Worm (Caenorhabditis elegans) whole organism, L3 larva: ENCODE data around the gene gst-9.

ENCODE experiments used
- R02D3.7 ChIP-seq: fragments of 150-350 bp; optimal IDR thresholded peaks from 2 replicates; lab custom pipeline; 2014; ENCODE audit warnings: missing biosample characterization, missing genetic modification characterization
- ZK546.5 ChIP-seq: sonication (generic microtip); optimal IDR thresholded peaks from 2 replicates; lab custom pipeline; 2017; ENCODE audit warnings: missing biosample characterization, missing genetic modification characterization
- ama-1 ChIP-seq: fragments of 150-350 bp; optimal IDR thresholded peaks from 2 replicates; lab custom pipeline; 2018
- ceh-16 ChIP-seq: sonication (generic microtip); optimal IDR thresholded peaks from 2 replicates; lab custom pipeline; 2017; ENCODE audit warnings: missing biosample characterization, missing genetic modification characterization
- ceh-28 ChIP-seq: fragments of 150-350 bp; optimal IDR thresholded peaks from 2 replicates; lab custom pipeline; 2014; ENCODE audit warnings: missing biosample characterization, missing genetic modification reagents, missing genetic modification characterization
- ceh-9 ChIP-seq: sonication (generic microtip); optimal IDR thresholded peaks from 2 replicates; lab custom pipeline; 2018; ENCODE audit warnings: missing biosample characterization, missing genetic modification characterization
- daf-12 ChIP-seq: fragments of 150-350 bp; optimal IDR thresholded peaks from 2 replicates; lab custom pipeline; 2014; ENCODE audit warnings: missing biosample characterization, missing genetic modification reagents, missing genetic modification characterization
- egl-27 ChIP-seq: sonication (generic microtip); optimal IDR thresholded peaks from 4 replicates; lab custom pipeline; 2017; ENCODE audit warnings: missing biosample characterization, missing genetic modification reagents, missing genetic modification characterization
- egl-5 ChIP-seq: fragments of 150-350 bp; optimal IDR thresholded peaks from 2 replicates; lab custom pipeline; 2017; ENCODE audit warnings: missing biosample characterization, missing genetic modification reagents, missing genetic modification characterization, inconsistent platforms
- elt-2 ChIP-seq: sonication (generic microtip); optimal IDR thresholded peaks from 2 replicates; lab custom pipeline; 2016; ENCODE audit warnings: missing genetic modification reagents, mild to moderate bottlenecking, missing genetic modification characterization, missing compliant biosample characterization
- eor-1 ChIP-seq, 2 experiments: fragments of 150-350 bp; optimal IDR thresholded peaks; 2 replicates each; lab custom pipeline; 2014 to 2018; ENCODE audit warnings: missing biosample characterization in 2 of 2, missing genetic modification characterization in 2 of 2
- fos-1 ChIP-seq: fragments of 150-350 bp; optimal IDR thresholded peaks from 2 replicates; lab custom pipeline; 2014; ENCODE audit warnings: missing biosample characterization, missing genetic modification characterization
- lin-15B ChIP-seq: fragments of 150-350 bp; optimal IDR thresholded peaks from 2 replicates; lab custom pipeline; 2014; ENCODE audit warnings: missing biosample characterization, missing genetic modification characterization
- lin-39 ChIP-seq: fragments of 150-350 bp; optimal IDR thresholded peaks from 2 replicates; lab custom pipeline; 2018; ENCODE audit warnings: missing biosample characterization, missing genetic modification reagents, missing genetic modification characterization
- lsy-12 ChIP-seq: sonication (generic microtip); optimal IDR thresholded peaks from 2 replicates; lab custom pipeline; 2016; ENCODE audit warnings: mild to moderate bottlenecking, missing genetic modification characterization, missing compliant biosample characterization
- mdl-1 ChIP-seq: fragments of 150-350 bp; optimal IDR thresholded peaks from 2 replicates; lab custom pipeline; 2014; ENCODE audit warnings: missing biosample characterization, missing genetic modification characterization
- nfya-1 ChIP-seq: sonication (generic microtip); optimal IDR thresholded peaks from 2 replicates; lab custom pipeline; 2017; ENCODE audit warnings: missing genetic modification characterization, mild to moderate bottlenecking, missing compliant biosample characterization, antibody characterized with exemption, moderate library complexity; ENCODE audit not compliant: insufficient read depth
- nhr-11 ChIP-seq: fragments of 150-350 bp; optimal IDR thresholded peaks from 2 replicates; lab custom pipeline; 2014; ENCODE audit warnings: missing biosample characterization, missing genetic modification characterization
- nhr-12 ChIP-seq: fragments of 150-350 bp; optimal IDR thresholded peaks from 2 replicates; lab custom pipeline; 2014; ENCODE audit warnings: missing biosample characterization, missing genetic modification characterization
- nhr-23 ChIP-seq: fragments of 150-350 bp; optimal IDR thresholded peaks from 2 replicates; lab custom pipeline; 2014; ENCODE audit warnings: missing biosample characterization, missing genetic modification reagents, missing genetic modification characterization
- nhr-237 ChIP-seq: fragments of 150-350 bp; optimal IDR thresholded peaks from 2 replicates; lab custom pipeline; 2014; ENCODE audit warnings: missing biosample characterization, missing genetic modification characterization
- nhr-25 ChIP-seq: sonication (generic microtip); optimal IDR thresholded peaks from 2 replicates; lab custom pipeline; 2017; ENCODE audit warnings: missing biosample characterization, missing genetic modification characterization
- nhr-28 ChIP-seq: fragments of 150-350 bp; optimal IDR thresholded peaks from 2 replicates; lab custom pipeline; 2014; ENCODE audit warnings: missing biosample characterization, missing genetic modification characterization
- nhr-43 ChIP-seq: sonication (generic microtip); optimal IDR thresholded peaks from 2 replicates; lab custom pipeline; 2016; ENCODE audit warnings: mild to moderate bottlenecking, missing genetic modification characterization, missing compliant biosample characterization; ENCODE audit not compliant: poor library complexity, severe bottlenecking
- nhr-67 ChIP-seq: fragments of 150-350 bp; optimal IDR thresholded peaks from 2 replicates; lab custom pipeline; 2014; ENCODE audit warnings: missing biosample characterization, missing genetic modification characterization
- nhr-76 ChIP-seq: fragments of 150-350 bp; sonication (generic microtip); optimal IDR thresholded peaks from 5 replicates; lab custom pipeline; 2014; ENCODE audit warnings: missing biosample characterization, missing genetic modification characterization
- nhr-77 ChIP-seq: fragments of 150-350 bp; optimal IDR thresholded peaks from 2 replicates; lab custom pipeline; 2014; ENCODE audit warnings: missing biosample characterization, missing genetic modification characterization
- sea-2 ChIP-seq: fragments of 150-350 bp; sonication (generic microtip); optimal IDR thresholded peaks from 4 replicates; lab custom pipeline; 2014; ENCODE audit warnings: missing biosample characterization, missing genetic modification reagents, missing genetic modification characterization
- skn-1 ChIP-seq: fragments of 150-350 bp; optimal IDR thresholded peaks from 2 replicates; lab custom pipeline; 2014; ENCODE audit warnings: missing biosample characterization, missing genetic modification characterization
- tbx-2 ChIP-seq: sonication (generic microtip); optimal IDR thresholded peaks from 2 replicates; lab custom pipeline; 2016; ENCODE audit warnings: mild to moderate bottlenecking, missing genetic modification characterization, missing compliant biosample characterization
- unc-39 ChIP-seq: sonication (generic microtip); optimal IDR thresholded peaks from 4 replicates; lab custom pipeline; 2017; ENCODE audit warnings: missing biosample characterization, missing genetic modification characterization
- unc-62 ChIP-seq: fragments of 150-350 bp; sonication (generic microtip); optimal IDR thresholded peaks from 4 replicates; lab custom pipeline; 2014; ENCODE audit warnings: missing biosample characterization, missing genetic modification reagents, missing genetic modification characterization
- zag-1 ChIP-seq: fragments of 150-350 bp; optimal IDR thresholded peaks from 2 replicates; lab custom pipeline; 2014; ENCODE audit warnings: missing biosample characterization, missing genetic modification characterization
- ztf-11 ChIP-seq: fragments of 150-350 bp; optimal IDR thresholded peaks from 2 replicates; lab custom pipeline; 2014; ENCODE audit warnings: missing biosample characterization, missing genetic modification characterization
- ztf-4 ChIP-seq: fragments of 150-350 bp; optimal IDR thresholded peaks from 2 replicates; lab custom pipeline; 2014; ENCODE audit warnings: missing biosample characterization, missing genetic modification characterization

The gst-9 gene

ce11 chrII:4904277-4904676 is 12.9 kb downstream of the gst-9 start (continued):
- TF ChIP-seq skn-1 (tag; lab: Kevin White, UChicago) (peak; percentile 70), ztf-4 (tag; lab: Kevin White, UChicago) (no peak), lin-39 (peak; percentile 68), lsy-12 (tag; lab: Kevin White, UChicago) (no peak), fos-1 (tag; lab: Kevin White, UChicago) (no peak), zag-1 (tag; lab: Kevin White, UChicago) (no peak), ceh-9 (tag; lab: Kevin White, UChicago) (no peak), egl-27 (tag; lab: Kevin White, UChicago) (peak; percentile 18), egl-5 (tag; lab: Kevin White, UChicago) (peak; percentile 78)

- TF ChIP-seq egl-5 (tag; lab: Kevin White, UChicago) (no peak), elt-2 (tag; lab: Kevin White, UChicago) (peak; percentile 75)
Observed at ce11 chrII:4904778-4905177, 13.4 kb downstream of the gst-9 start, which contains the start of gene btbd-10. Gene btbd-10 (plus strand): TSS chrII:4905008.

- no peak for TF ChIP-seq nhr-28 (tag; lab: Kevin White, UChicago)
- TF ChIP-seq nhr-12 (tag; lab: Kevin White, UChicago): no peak
- no peak for TF ChIP-seq ceh-16 (tag; lab: Kevin White, UChicago)
- no peak for TF ChIP-seq nhr-25
Observed at ce11 chrII:4905331-4905730, 13.9 kb downstream of the gst-9 start.

- TF ChIP-seq nhr-77 (tag; lab: Kevin White, UChicago) (no peak), unc-62 (GFP tag; lab: Kevin White, UChicago) (no peak), lsy-12 (tag; lab: Kevin White, UChicago) (no peak), ama-1 (lab: Kevin White, UChicago) (no peak), unc-39 (no peak), nhr-11 (no peak), daf-12 (no peak), nhr-12 (tag; lab: Kevin White, UChicago) (no peak)
- TF ChIP-seq, all 47 proteins: peak for 0
Observed at ce11 chrII:4905883-4906282, 14.5 kb downstream of the gst-9 start.

ce11 chrII:4908160-4908559 is 16.8 kb downstream of the gst-9 start:
- peak; percentile 88 for TF ChIP-seq egl-5 (tag; lab: Kevin White, UChicago)
- TF ChIP-seq lin-39: peak; percentile 25
- TF ChIP-seq elt-2 (tag; lab: Kevin White, UChicago): peak; percentile 22
- peak; percentile 5 for TF ChIP-seq tbx-2
- TF ChIP-seq nhr-23: peak; percentile 26
- TF ChIP-seq nfya-1: peak; percentile 48
- no peak for TF ChIP-seq mdl-1 (tag; lab: Kevin White, UChicago)
- no peak for TF ChIP-seq ztf-4 (tag; lab: Kevin White, UChicago)
- TF ChIP-seq skn-1 (tag; lab: Kevin White, UChicago): peak; percentile 93
- TF ChIP-seq, all 47 proteins: peak for 7

- TF ChIP-seq elt-2 (tag; lab: Kevin White, UChicago) (peak; percentile 13), eor-1 (tag; optimal IDR thresholded peaks at IDR 0.05; lab: Kevin White, UChicago) (no peak)
Observed at ce11 chrII:4914214-4914613, 22.8 kb downstream of the gst-9 start, which contains the start of gene R05F9.11. Gene R05F9.11 (minus strand): TSS chrII:4914218.

ce11 chrII:4915572-4915971 is 24.2 kb downstream of the gst-9 start:
- TF ChIP-seq nhr-76 (tag; lab: Kevin White, UChicago): no peak
- TF ChIP-seq egl-27 (tag; lab: Kevin White, UChicago): no peak
- TF ChIP-seq lin-15B (tag; lab: Kevin White, UChicago): no peak
- no peak for TF ChIP-seq R02D3.7
- TF ChIP-seq ceh-28: no peak
- TF ChIP-seq elt-2 (tag; lab: Kevin White, UChicago): no peak
- no peak for TF ChIP-seq mdl-1 (tag; lab: Kevin White, UChicago)
- TF ChIP-seq sea-2: no peak
- TF ChIP-seq nhr-237: no peak
- TF ChIP-seq ama-1 (lab: Kevin White, UChicago): no peak
- no peak for TF ChIP-seq lin-39
- TF ChIP-seq eor-1 (tag; optimal IDR thresholded peaks at IDR 0.05; lab: Kevin White, UChicago): no peak
- no peak for TF ChIP-seq nfya-1
- TF ChIP-seq nhr-67 (tag; lab: Kevin White, UChicago): no peak
- TF ChIP-seq nhr-28 (tag; lab: Kevin White, UChicago): no peak
- no peak for TF ChIP-seq nhr-43
- TF ChIP-seq unc-62 (GFP tag; lab: Kevin White, UChicago): no peak
- TF ChIP-seq ztf-11 (tag; lab: Kevin White, UChicago): no peak
- no peak for TF ChIP-seq nhr-12 (tag; lab: Kevin White, UChicago)
- TF ChIP-seq ZK546.5 (tag; lab: Kevin White, UChicago): no peak
